Worm (Caenorhabditis elegans) whole organism, young adult: Measurements from ENCODE around the gene srj-26.
A peak's percentile ranks its signal among the peaks of the same experiment; 100 is the strongest.

Experiments used
- B0035.1 ChIP-seq: sonication (generic microtip); optimal IDR thresholded peaks from 2 replicates; lab custom pipeline; 2016; ENCODE audit warnings: missing genetic modification characterization, mild to moderate bottlenecking, missing compliant biosample characterization, missing genotype, missing genetic modification reagents
- B0336.3 ChIP-seq: fragments of 200-800 bp; sonication (Bioruptor generic); IDR thresholded peaks from 2 replicates; pipeline ENCODE4 v1.3.6; 2022; ENCODE audit warnings: missing genetic modification characterization, missing compliant biosample characterization
- C06A6.2 ChIP-seq: fragments of 200-800 bp; sonication (Bioruptor generic); conservative IDR thresholded peaks from 2 replicates; pipeline ENCODE4 v1.3.6; 2022; ENCODE audit warnings: missing genetic modification characterization, missing compliant biosample characterization
- D2030.7 ChIP-seq: fragments of 200-800 bp; sonication (Bioruptor generic); IDR thresholded peaks from 2 replicates; pipeline ENCODE4 v1.3.6; 2022; ENCODE audit warnings: missing genetic modification reagents, missing genetic modification characterization, missing compliant biosample characterization
- F22D6.2 ChIP-seq: sonication (generic microtip); optimal IDR thresholded peaks from 2 replicates; lab custom pipeline; 2016; ENCODE audit warnings: mild to moderate bottlenecking, missing genetic modification characterization, missing compliant biosample characterization
- F57A8.1 ChIP-seq: fragments of 200-800 bp; sonication (Bioruptor generic); optimal IDR thresholded peaks from 2 replicates; lab custom pipeline; 2018; ENCODE audit warnings: mild to moderate bottlenecking, missing genetic modification characterization, moderate library complexity, missing compliant biosample characterization
- K12H6.12 ChIP-seq: fragments of 200-800 bp; sonication (Bioruptor generic); optimal IDR thresholded peaks from 2 replicates; lab custom pipeline; 2018; ENCODE audit warnings: mild to moderate bottlenecking, missing genetic modification characterization, missing compliant biosample characterization
- T26A5.8 ChIP-seq: sonication (generic microtip); optimal IDR thresholded peaks from 2 replicates; lab custom pipeline; 2016; ENCODE audit warnings: missing genetic modification characterization, missing compliant biosample characterization
- athp-1 ChIP-seq: sonication (generic microtip); optimal IDR thresholded peaks from 2 replicates; lab custom pipeline; 2017; ENCODE audit warnings: mild to moderate bottlenecking, missing genetic modification characterization, missing compliant biosample characterization
- bed-1 ChIP-seq: fragments of 200-800 bp; sonication (Bioruptor generic); IDR thresholded peaks from 2 replicates; pipeline ENCODE4 v1.3.6; 2022; ENCODE audit warnings: missing genetic modification reagents, missing genetic modification characterization, missing compliant biosample characterization
- bed-2 ChIP-seq: fragments of 200-800 bp; sonication (Bioruptor generic); IDR thresholded peaks from 2 replicates; pipeline ENCODE4 v1.3.6; 2022; ENCODE audit warnings: missing genetic modification reagents, missing genetic modification characterization, missing compliant biosample characterization
- cebp-1 ChIP-seq, 2 experiments: fragments of 200-800 bp in 1 of 2; sonication (Bioruptor generic) in 1 of 2; sonication (generic microtip) in 1 of 2; IDR thresholded peaks in 1 of 2; optimal IDR thresholded peaks in 1 of 2; 2 replicates each; pipeline versions ENCODE4 v1.3.6 to Lab custom; 2017 to 2022; ENCODE audit warnings: missing compliant biosample characterization in 2 of 2, missing genetic modification characterization in 2 of 2, mild to moderate bottlenecking in 1 of 2, missing genetic modification reagents in 1 of 2, moderate library complexity in 1 of 2
- ceh-100 ChIP-seq: fragments of 200-800 bp; sonication (Bioruptor generic); IDR thresholded peaks from 2 replicates; pipeline ENCODE4 v1.3.6; 2022; ENCODE audit warnings: missing genetic modification reagents, missing genetic modification characterization, missing compliant biosample characterization
- ceh-27 ChIP-seq: fragments of 200-800 bp; sonication (Bioruptor generic); optimal IDR thresholded peaks from 2 replicates; lab custom pipeline; 2018; ENCODE audit warnings: mild to moderate bottlenecking, missing genetic modification characterization, moderate library complexity, missing compliant biosample characterization
- ceh-58 ChIP-seq: fragments of 200-800 bp; sonication (Bioruptor generic); IDR thresholded peaks from 2 replicates; pipeline ENCODE4 v1.3.6; 2022; ENCODE audit warnings: missing genetic modification characterization, missing compliant biosample characterization
- egl-44 ChIP-seq: fragments of 200-800 bp; sonication (Bioruptor generic); IDR thresholded peaks from 2 replicates; pipeline ENCODE4 v1.3.6; 2022; ENCODE audit warnings: missing genetic modification reagents, missing genetic modification characterization, missing compliant biosample characterization
- egrh-3 ChIP-seq: fragments of 200-800 bp; sonication (Bioruptor generic); IDR thresholded peaks from 2 replicates; pipeline ENCODE4 v1.3.6; 2022; ENCODE audit warnings: missing genetic modification reagents, missing genetic modification characterization, missing compliant biosample characterization
- ekl-4 ChIP-seq: fragments of 200-800 bp; sonication (Bioruptor generic); IDR thresholded peaks from 2 replicates; pipeline ENCODE4 v1.3.6; 2022; ENCODE audit warnings: missing genetic modification reagents, missing genetic modification characterization, missing compliant biosample characterization
- hlh-26 ChIP-seq: fragments of 200-800 bp; sonication (Bioruptor generic); conservative IDR thresholded peaks from 2 replicates; pipeline ENCODE4 v1.3.6; 2022; ENCODE audit warnings: missing genetic modification reagents, missing genetic modification characterization, missing compliant biosample characterization
- hmg-20 ChIP-seq: fragments of 200-800 bp; sonication (Bioruptor generic); IDR thresholded peaks from 2 replicates; pipeline ENCODE4 v1.3.6; 2022; ENCODE audit warnings: missing genetic modification reagents, missing genetic modification characterization, missing compliant biosample characterization
- hsf-1 ChIP-seq: fragments of 200-800 bp; sonication (Bioruptor generic); IDR thresholded peaks from 2 replicates; pipeline ENCODE4 v1.3.6; 2022; ENCODE audit warnings: missing genetic modification reagents, missing genetic modification characterization, missing compliant biosample characterization
- lag-1 ChIP-seq: fragments of 200-800 bp; sonication (Bioruptor generic); IDR thresholded peaks from 2 replicates; pipeline ENCODE4 v1.3.6; 2022; ENCODE audit warnings: missing genetic modification reagents, missing genetic modification characterization, missing compliant biosample characterization
- let-607 ChIP-seq, 2 experiments: fragments of 200-800 bp in 1 of 2; sonication (Bioruptor generic) in 1 of 2; sonication (generic microtip) in 1 of 2; optimal IDR thresholded peaks; 2 replicates each; lab custom pipeline; 2016 to 2018; ENCODE audit warnings: mild to moderate bottlenecking in 2 of 2, missing compliant biosample characterization in 2 of 2, missing genetic modification characterization in 2 of 2, moderate library complexity in 2 of 2, missing genotype in 1 of 2
- lin-35 ChIP-seq, 3 experiments: fragments of 150-350 bp in 2 of 3; sonication (generic microtip) in 1 of 3; optimal IDR thresholded peaks; 2 replicates each; lab custom pipeline; 2014 to 2018; ENCODE audit warnings: missing biosample characterization in 3 of 3, missing genetic modification characterization in 3 of 3, missing genetic modification reagents in 3 of 3
- lin-54 ChIP-seq: fragments of 200-800 bp; sonication (Bioruptor generic); optimal IDR thresholded peaks from 2 replicates; lab custom pipeline; 2018; ENCODE audit warnings: mild to moderate bottlenecking, missing genetic modification characterization, missing compliant biosample characterization
- madf-10 ChIP-seq: sonication (generic microtip); optimal IDR thresholded peaks from 2 replicates; lab custom pipeline; 2016; ENCODE audit warnings: mild to moderate bottlenecking, missing genetic modification characterization, missing compliant biosample characterization
- madf-3 ChIP-seq: fragments of 200-800 bp; sonication (Bioruptor generic); IDR thresholded peaks from 2 replicates; pipeline ENCODE4 v1.3.6; 2022; ENCODE audit warnings: missing genetic modification reagents, missing genetic modification characterization, missing compliant biosample characterization
- madf-8 ChIP-seq: fragments of 200-800 bp; sonication (Bioruptor generic); conservative IDR thresholded peaks from 2 replicates; pipeline ENCODE4 v1.3.6; 2022; ENCODE audit warnings: missing genetic modification reagents, missing genetic modification characterization, missing compliant biosample characterization
- mel-28 ChIP-seq: sonication (generic microtip); optimal IDR thresholded peaks from 2 replicates; lab custom pipeline; 2016; ENCODE audit warnings: borderline replicate concordance, mild to moderate bottlenecking, missing genetic modification characterization, missing compliant biosample characterization
- mes-4 ChIP-seq: sonication (generic microtip); optimal IDR thresholded peaks from 2 replicates; lab custom pipeline; 2016; ENCODE audit warnings: missing genotype, missing genetic modification characterization, missing compliant biosample characterization
- nfya-2 ChIP-seq: fragments of 200-800 bp; sonication (Bioruptor generic); IDR thresholded peaks from 2 replicates; pipeline ENCODE4 v1.3.6; 2022; ENCODE audit warnings: missing genetic modification reagents, missing genetic modification characterization, missing compliant biosample characterization
- nhr-120 ChIP-seq: fragments of 200-800 bp; sonication (Bioruptor generic); IDR thresholded peaks from 2 replicates; pipeline ENCODE4 v1.3.6; 2022; ENCODE audit warnings: missing genetic modification characterization, missing compliant biosample characterization
- rec-8 ChIP-seq, 2 experiments: sonication (generic microtip); optimal IDR thresholded peaks; 2 replicates each; lab custom pipeline; 2016; ENCODE audit warnings: mild to moderate bottlenecking in 2 of 2, missing genetic modification characterization in 2 of 2, missing genetic modification reagents in 2 of 2, missing genotype in 2 of 2, missing biosample characterization in 1 of 2, missing compliant biosample characterization in 1 of 2, moderate library complexity in 1 of 2
- sea-2 ChIP-seq: fragments of 200-800 bp; sonication (Bioruptor generic); IDR thresholded peaks from 2 replicates; pipeline ENCODE4 v1.3.6; 2022; ENCODE audit warnings: missing genetic modification characterization, missing compliant biosample characterization
- snpc-1.1 ChIP-seq: sonication (generic microtip); optimal IDR thresholded peaks from 2 replicates; lab custom pipeline; 2017; ENCODE audit warnings: missing genetic modification characterization, mild to moderate bottlenecking, missing compliant biosample characterization, antibody characterized with exemption, moderate library complexity, missing genotype, missing genetic modification reagents; ENCODE audit not compliant: insufficient read depth
- snpc-1.3 ChIP-seq: sonication (generic microtip); optimal IDR thresholded peaks from 2 replicates; lab custom pipeline; 2017; ENCODE audit warnings: missing genetic modification characterization, mild to moderate bottlenecking, missing compliant biosample characterization, antibody characterized with exemption, moderate library complexity, missing genotype, missing genetic modification reagents; ENCODE audit not compliant: insufficient read depth
- snpc-4 ChIP-seq, 5 experiments: fragments of 150-350 bp in 1 of 5; sonication (generic microtip) in 4 of 5; optimal IDR thresholded peaks; 2 replicates each; lab custom pipeline; 2014 to 2018; ENCODE audit warnings: missing genetic modification characterization in 5 of 5, missing biosample characterization in 3 of 5, antibody characterized with exemption in 2 of 5, mild to moderate bottlenecking in 2 of 5, missing compliant biosample characterization in 2 of 5, missing genotype in 2 of 5, moderate library complexity in 2 of 5, missing genetic modification reagents in 1 of 5
- zfh-2 ChIP-seq: fragments of 200-800 bp; sonication (Bioruptor generic); conservative IDR thresholded peaks from 2 replicates; pipeline ENCODE4 v1.3.6; 2022; ENCODE audit warnings: missing genetic modification reagents, missing genetic modification characterization, missing compliant biosample characterization
- ztf-25 ChIP-seq: fragments of 200-800 bp; sonication (Bioruptor generic); IDR thresholded peaks from 2 replicates; pipeline ENCODE4 v1.3.6; 2022; ENCODE audit warnings: missing genetic modification reagents, missing genetic modification characterization, missing compliant biosample characterization
- ztf-6 ChIP-seq: fragments of 200-800 bp; sonication (Bioruptor generic); IDR thresholded peaks from 2 replicates; pipeline ENCODE4 v1.3.6; 2022; ENCODE audit warnings: missing genetic modification reagents, missing genetic modification characterization, missing compliant biosample characterization

srj-26 gene

DNA sequence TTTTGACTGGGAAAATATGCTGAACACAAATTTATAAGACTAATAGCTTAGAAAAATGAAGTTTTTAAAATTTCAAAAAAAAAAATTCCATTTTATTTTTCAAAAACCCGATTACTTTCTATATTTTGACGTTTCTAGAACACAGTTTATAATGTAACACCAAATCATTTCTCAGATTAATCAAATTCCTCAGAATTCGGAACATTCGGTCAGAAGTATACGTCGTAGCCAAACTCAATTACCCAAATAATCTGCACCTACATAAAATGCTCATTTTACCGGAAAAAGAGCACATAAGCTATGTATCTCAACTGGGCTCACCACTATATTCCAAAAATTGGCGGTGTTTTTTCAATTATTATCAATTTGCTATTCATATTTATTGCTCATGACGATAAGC lies at the start of gene srj-26:
Gene srj-26, plus strand, starts transcription at position 301 of the 400 bp plus-strand sequence.
- TF ChIP-seq ekl-4 (GFP tag; lab: Robert Waterston, UW) = no peak
- no peak for TF ChIP-seq egrh-3 (GFP tag; lab: Robert Waterston, UW)
- TF ChIP-seq ceh-27 (GFP tag; lab: Kevin White, UChicago) = no peak
- no peak for TF ChIP-seq nhr-120 (GFP tag; lab: Robert Waterston, UW)
- no peak for TF ChIP-seq nfya-2 (GFP tag; lab: Robert Waterston, UW)
- TF ChIP-seq hlh-26 (GFP tag; lab: Robert Waterston, UW) = no peak
- TF ChIP-seq ceh-100 (GFP tag; lab: Robert Waterston, UW) = no peak
- no peak for TF ChIP-seq D2030.7 (GFP tag; lab: Robert Waterston, UW)
- no peak for TF ChIP-seq let-607 (tag; optimal IDR thresholded peaks at IDR 0.05; lab: Kevin White, UChicago)
- no peak for TF ChIP-seq madf-10 (tag; lab: Kevin White, UChicago)
- TF ChIP-seq snpc-4 (GFP tag; optimal IDR thresholded peaks at IDR 0.05; lab: Kevin White, UChicago) = no peak
- TF ChIP-seq snpc-4 (tag; optimal IDR thresholded peaks at IDR 0.05; lab: Kevin White, UChicago) = no peak
- TF ChIP-seq bed-1 (GFP tag; lab: Robert Waterston, UW) = no peak
- no peak for TF ChIP-seq egl-44 (GFP tag; lab: Robert Waterston, UW)
- no peak for TF ChIP-seq hsf-1 (GFP tag; lab: Robert Waterston, UW)
- no peak for TF ChIP-seq snpc-1.3
- no peak for TF ChIP-seq B0035.1 (tag; lab: Kevin White, UChicago)
- no peak for TF ChIP-seq ztf-25 (GFP tag; lab: Robert Waterston, UW)

ce11 chrV:18371579-18371978 lies 49.3 kb upstream of the srj-26 start, which contains the start of gene C08E8.4:
TSS of gene C08E8.4 (plus strand) at chrV:18371846.
- TF ChIP-seq cebp-1 (GFP tag; IDR thresholded peaks at IDR 0.05; lab: Robert Waterston, UW) (peak; percentile 89), cebp-1 (tag; optimal IDR thresholded peaks at IDR 0.05; lab: Kevin White, UChicago) (peak; percentile 97), snpc-1.1 (tag; lab: Kevin White, UChicago) (no peak)

- TF ChIP-seq lin-54 (GFP tag; lab: Kevin White, UChicago) (no peak), F22D6.2 (no peak), madf-8 (GFP tag; lab: Robert Waterston, UW) (no peak), madf-3 (GFP tag; lab: Robert Waterston, UW) (no peak)
These were observed 46.7 kb upstream of the srj-26 start, which contains the start of gene Y51A2B.2 for ce11 chrV:18374194-18374593. TSS of gene Y51A2B.2 (plus strand) at chrV:18374494.

- TF ChIP-seq T26A5.8 (tag; lab: Kevin White, UChicago) (no peak), ztf-6 (GFP tag; lab: Robert Waterston, UW) (no peak), F57A8.1 (GFP tag; lab: Kevin White, UChicago) (no peak), mel-28 (tag; lab: Kevin White, UChicago) (no peak), B0336.3 (GFP tag; lab: Robert Waterston, UW) (no peak), C06A6.2 (no peak), rec-8 (tag; optimal IDR thresholded peaks at IDR 0.05; lab: Kevin White, UChicago) (no peak), B0035.1 (tag; lab: Kevin White, UChicago) (no peak), ceh-58 (no peak), ceh-27 (GFP tag; lab: Kevin White, UChicago) (no peak), mes-4 (tag; lab: Kevin White, UChicago) (no peak), sea-2 (GFP tag; lab: Robert Waterston, UW) (no peak), bed-2 (no peak), athp-1 (tag; lab: Kevin White, UChicago) (no peak), hmg-20 (GFP tag; lab: Robert Waterston, UW) (no peak), lag-1 (no peak), zfh-2 (GFP tag; lab: Robert Waterston, UW) (no peak), K12H6.12 (tag; lab: Kevin White, UChicago) (no peak), lin-35 (GFP tag; optimal IDR thresholded peaks at IDR 0.05; lab: Kevin White, UChicago) (no peak)
These were observed 45.3 kb upstream of the srj-26 start for ce11 chrV:18375551-18375950.
